Worm (Caenorhabditis elegans): ENCODE measurements around the gene immt-1.

immt-1 gene

ce11 chrX:2687174-2687573 is at the start of gene immt-1 (continued):
- TF ChIP-seq unc-130 (GFP tag; optimal IDR thresholded peaks at IDR 0.05): no peak
- peak; percentile 18 for TF ChIP-seq nhr-102 (tag; optimal IDR thresholded peaks at IDR 0.05)

ce11 chrX:2731416-2731815 is 44.4 kb upstream of the immt-1 start:
- TF ChIP-seq hlh-30 (tag; optimal IDR thresholded peaks at IDR 0.05; ENCODE audit: insufficient read depth) (no peak), set-16 (GFP tag; IDR thresholded peaks at IDR 0.05) (peak; percentile 96), lin-15B (tag; optimal IDR thresholded peaks at IDR 0.05) (no peak), hmg-1.1 (GFP tag; IDR thresholded peaks at IDR 0.05) (0 out of 2 replicates have a peak, but pooled peaks have one; percentile 38)

- TF ChIP-seq arid-1 (GFP tag; conservative IDR thresholded peaks at IDR 0.05) (no peak), daf-12 (tag; optimal IDR thresholded peaks at IDR 0.05) (no peak), dmd-8 (GFP tag; IDR thresholded peaks at IDR 0.05) (no peak), saeg-2 (GFP tag; IDR thresholded peaks at IDR 0.05) (no peak), ces-1 (GFP tag; optimal IDR thresholded peaks at IDR 0.05) (peak; percentile 43), aly-2 (tag; optimal IDR thresholded peaks at IDR 0.05) (no peak), nhr-76 (tag; optimal IDR thresholded peaks at IDR 0.05) (no peak), jun-1 (tag; optimal IDR thresholded peaks at IDR 0.05) (no peak)
Observed at ce11 chrX:2729857-2730256, 42.9 kb upstream of the immt-1 start.

DNA sequence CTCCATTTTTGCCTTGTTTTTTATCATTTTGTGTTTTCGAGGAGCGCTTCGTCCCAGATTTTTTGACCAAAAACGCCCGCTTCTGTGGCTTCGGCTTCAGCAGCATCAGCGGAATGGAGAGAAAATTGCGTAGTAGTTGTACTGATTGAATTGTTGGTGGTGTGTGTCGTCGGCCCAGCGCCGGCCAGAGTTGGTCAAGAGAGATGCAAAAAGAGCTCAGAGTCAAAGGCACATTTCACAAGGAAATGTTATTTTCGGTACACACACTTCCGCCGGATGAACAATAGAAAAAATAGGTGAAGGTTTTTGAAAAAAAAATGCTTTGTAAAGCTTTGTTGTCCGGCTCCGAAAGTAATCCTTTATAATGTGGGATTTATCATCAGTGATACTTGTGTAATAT is 40.7 kb upstream of the immt-1 start:
- TF ChIP-seq lin-38 (GFP tag; IDR thresholded peaks at IDR 0.05): no peak
- no peak for TF ChIP-seq Y48G9A.11 (GFP tag; IDR thresholded peaks at IDR 0.05)
- no peak for TF ChIP-seq set-16 (GFP tag; IDR thresholded peaks at IDR 0.05)
- no peak for TF ChIP-seq daf-12 (tag; optimal IDR thresholded peaks at IDR 0.05)
- no peak for TF ChIP-seq snpc-4 (tag; optimal IDR thresholded peaks at IDR 0.05)
- TF ChIP-seq fkh-10 (GFP tag; optimal IDR thresholded peaks at IDR 0.05): peak; percentile 77
- no peak for TF ChIP-seq ctbp-1 (GFP tag; IDR thresholded peaks at IDR 0.05)
- TF ChIP-seq vab-7 (GFP tag; IDR thresholded peaks at IDR 0.05): no peak

- TF ChIP-seq mes-2 (tag; optimal IDR thresholded peaks at IDR 0.05; ENCODE audit: poor library complexity, severe bottlenecking) (peak; percentile 2), lin-13 (GFP tag; optimal IDR thresholded peaks at IDR 0.05) (no peak)
Observed at ce11 chrX:2712984-2713383, 26.0 kb upstream of the immt-1 start.

ce11 chrX:2709183-2709582 is 22.2 kb upstream of the immt-1 start:
- TF ChIP-seq lsy-2 (tag; optimal IDR thresholded peaks at IDR 0.05): no peak
- TF ChIP-seq nhr-102 (tag; optimal IDR thresholded peaks at IDR 0.05): no peak
- no peak for TF ChIP-seq mxl-2 (GFP tag; conservative IDR thresholded peaks at IDR 0.05)
- TF ChIP-seq unc-62 (GFP tag; optimal IDR thresholded peaks at IDR 0.05 in 1 of 2): peak in 1 of 2 experiments; percentile 72
- no peak for TF ChIP-seq unc-62 (tag; optimal IDR thresholded peaks at IDR 0.05)
- TF ChIP-seq lim-7 (GFP tag; IDR thresholded peaks at IDR 0.05): no peak
- no peak for TF ChIP-seq spr-1 (tag; optimal IDR thresholded peaks at IDR 0.05)

DNA sequence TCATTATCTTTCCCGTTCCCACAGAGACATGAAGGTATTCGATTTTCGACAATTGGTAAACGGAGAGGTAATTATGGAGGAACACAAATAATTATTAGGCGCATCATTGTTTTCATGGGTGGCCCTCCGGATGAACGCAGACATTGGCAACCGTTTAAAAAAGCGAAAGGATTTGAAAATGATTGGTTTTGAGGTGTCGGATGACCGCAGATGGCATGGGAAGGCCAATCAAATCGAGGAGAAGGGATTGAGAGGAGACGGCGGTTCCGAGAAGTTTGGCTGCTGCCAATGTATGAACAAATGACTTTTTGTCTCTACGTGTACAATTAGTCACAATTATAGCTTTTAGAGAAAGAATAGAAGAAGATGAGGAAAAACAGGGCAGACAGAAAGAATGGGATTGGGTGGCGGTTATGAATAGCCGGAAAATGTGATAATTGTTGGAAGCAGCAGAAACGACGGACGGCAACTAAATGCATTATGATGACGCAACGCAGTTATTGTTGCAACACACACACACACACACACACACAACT is 20.6 kb upstream of the immt-1 start:
- TF ChIP-seq aha-1 (tag) (peak; percentile 44), nhr-42 (GFP tag; IDR thresholded peaks at IDR 0.05) (no peak), unc-62 (GFP tag; optimal IDR thresholded peaks at IDR 0.05 in 1 of 2) (peak in 1 of 2 experiments; percentile 48), unc-62 (tag; optimal IDR thresholded peaks at IDR 0.05) (no peak), lir-3 (tag; optimal IDR thresholded peaks at IDR 0.05) (no peak), nhr-25 (tag; optimal IDR thresholded peaks at IDR 0.05; ENCODE audit: borderline replicate concordance, insufficient read depth) (peak; percentile 0)

Data from whole organism, L4 larva.